Worm (Caenorhabditis elegans) whole organism, late embryonic: ENCODE measurements around the gene Y73B6BL.27.

Source experiments
- F13H6.1 ChIP-seq: sonication (generic microtip); optimal IDR thresholded peaks from 2 replicates; lab custom pipeline; 2016; ENCODE audit warnings: missing genetic modification characterization, missing compliant biosample characterization
- K09A11.1 ChIP-seq: sonication (generic microtip); optimal IDR thresholded peaks from 2 replicates; lab custom pipeline; 2017; ENCODE audit warnings: antibody characterized with exemption, mild to moderate bottlenecking, missing genetic modification characterization, missing compliant biosample characterization; ENCODE audit not compliant: insufficient read depth
- ets-4 ChIP-seq: sonication (generic microtip); optimal IDR thresholded peaks from 2 replicates; lab custom pipeline; 2016; ENCODE audit warnings: missing genetic modification characterization, missing compliant biosample characterization
- hlh-13 ChIP-seq: fragments of 200-800 bp; sonication (Bioruptor generic); optimal IDR thresholded peaks from 2 replicates; lab custom pipeline; 2018; ENCODE audit warnings: mild to moderate bottlenecking, missing genetic modification characterization, missing compliant biosample characterization
- hlh-8 ChIP-seq: sonication (generic microtip); optimal IDR thresholded peaks from 2 replicates; lab custom pipeline; 2016; ENCODE audit warnings: missing genotype, missing genetic modification characterization, missing compliant biosample characterization
- tbx-2 ChIP-seq: sonication (generic microtip); optimal IDR thresholded peaks from 2 replicates; lab custom pipeline; 2016; ENCODE audit warnings: missing genetic modification characterization, missing compliant biosample characterization

Gene Y73B6BL.27

ce11 chrIV:6426089-6426715 is 46.8 kb downstream of the Y73B6BL.27 start, which contains the start of gene acp-6:
Gene acp-6 (minus strand): TSS chrIV:6426139.
- TF ChIP-seq tbx-2, result no peak
- TF ChIP-seq K09A11.1, result no peak
- TF ChIP-seq ets-4 (tag; lab: Kevin White, UChicago), result no peak
- no peak for TF ChIP-seq F13H6.1
- no peak for TF ChIP-seq hlh-13
- TF ChIP-seq hlh-8 (tag; lab: Kevin White, UChicago), result no peak
